Worm (Caenorhabditis elegans) whole organism, young adult: ENCODE results near the gene txt-13.

Experiments
- F55B11.4 ChIP-seq: sonication (generic microtip); optimal IDR thresholded peaks from 2 replicates; lab custom pipeline; 2016; ENCODE audit warnings: missing compliant biosample characterization, missing genetic modification characterization, borderline replicate concordance; ENCODE audit not compliant: insufficient read depth
- ama-1 ChIP-seq, 3 experiments: fragments of 150-350 bp in 1 of 3; sonication (generic microtip) in 2 of 3; optimal IDR thresholded peaks; 2 replicates each; lab custom pipeline; 2014 to 2018; ENCODE audit warnings: missing biosample characterization in 2 of 3, missing genetic modification characterization in 2 of 3, missing genetic modification reagents in 2 of 3
- ceh-58 ChIP-seq: fragments of 200-800 bp; sonication (Bioruptor generic); IDR thresholded peaks from 2 replicates; pipeline ENCODE4 v1.3.6; 2022; ENCODE audit warnings: missing genetic modification characterization, missing compliant biosample characterization
- lin-35 ChIP-seq, 3 experiments: fragments of 150-350 bp in 2 of 3; sonication (generic microtip) in 1 of 3; optimal IDR thresholded peaks; 2 replicates each; lab custom pipeline; 2014 to 2018; ENCODE audit warnings: missing biosample characterization in 3 of 3, missing genetic modification characterization in 3 of 3, missing genetic modification reagents in 3 of 3
- madf-10 ChIP-seq: sonication (generic microtip); optimal IDR thresholded peaks from 2 replicates; lab custom pipeline; 2016; ENCODE audit warnings: mild to moderate bottlenecking, missing genetic modification characterization, missing compliant biosample characterization
- rcor-1 ChIP-seq: fragments of 200-800 bp; sonication (Bioruptor generic); IDR thresholded peaks from 2 replicates; pipeline ENCODE4 v1.3.6; 2022; ENCODE audit warnings: missing genetic modification reagents, missing genetic modification characterization, missing compliant biosample characterization
- unc-62 ChIP-seq: fragments of 150-350 bp; optimal IDR thresholded peaks from 2 replicates; lab custom pipeline; 2014; ENCODE audit warnings: missing biosample characterization, missing genetic modification reagents, missing genetic modification characterization
- ztf-6 ChIP-seq: fragments of 200-800 bp; sonication (Bioruptor generic); IDR thresholded peaks from 2 replicates; pipeline ENCODE4 v1.3.6; 2022; ENCODE audit warnings: missing genetic modification reagents, missing genetic modification characterization, missing compliant biosample characterization

DNA sequence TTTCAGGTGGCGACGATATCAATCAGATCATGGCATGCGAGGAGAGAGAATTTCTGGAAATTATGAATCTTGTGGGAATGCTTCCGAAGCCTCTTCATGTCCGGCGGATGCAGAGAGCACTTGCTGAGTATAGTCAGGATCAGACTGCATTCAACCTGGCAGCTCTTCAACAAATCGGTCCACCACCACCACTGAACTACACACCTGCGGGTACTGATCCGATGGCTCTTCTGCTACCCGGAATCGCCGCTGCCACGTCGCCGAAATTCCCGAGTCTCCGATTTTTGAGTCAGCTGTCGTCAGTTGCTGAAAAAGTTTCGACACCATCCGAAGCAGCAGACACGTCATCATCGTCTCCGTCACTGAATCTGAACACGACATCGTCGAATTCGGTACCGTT lies 39.5 kb upstream of the txt-13 start:
- TF ChIP-seq lin-35 (GFP tag; optimal IDR thresholded peaks at IDR 0.05; lab: Kevin White, UChicago) (no peak), rcor-1 (no peak), ama-1 (optimal IDR thresholded peaks at IDR 0.05; lab: Kevin White, UChicago) (no peak), ama-1 (GFP tag; optimal IDR thresholded peaks at IDR 0.05; lab: Kevin White, UChicago) (no peak), unc-62 (GFP tag; lab: Kevin White, UChicago) (no peak), madf-10 (tag; lab: Kevin White, UChicago) (no peak), ztf-6 (GFP tag; lab: Robert Waterston, UW) (no peak), F55B11.4 (tag; lab: Kevin White, UChicago) (no peak), ceh-58 (GFP tag; lab: Robert Waterston, UW) (no peak)
